Worm (Caenorhabditis elegans): Measurements from ENCODE around the gene F38A1.13.

- TF ChIP-seq scrt-1 (GFP tag; IDR thresholded peaks at IDR 0.05) (no peak), ceh-13 (GFP tag; optimal IDR thresholded peaks at IDR 0.05) (no peak), flt-1 (GFP tag; IDR thresholded peaks at IDR 0.05) (no peak), tbx-37 (GFP tag; conservative IDR thresholded peaks at IDR 0.05) (no peak), ama-1 (optimal IDR thresholded peaks at IDR 0.05) (no peak), aly-1 (tag; optimal IDR thresholded peaks at IDR 0.05) (no peak), tbx-11 (GFP tag; IDR thresholded peaks at IDR 0.05) (no peak), pes-1 (GFP tag; IDR thresholded peaks at IDR 0.05) (no peak), sea-1 (GFP tag; conservative IDR thresholded peaks at IDR 0.05) (no peak), B0310.2 (tag; optimal IDR thresholded peaks at IDR 0.05) (no peak), hnd-1 (tag; optimal IDR thresholded peaks at IDR 0.05) (no peak), F13C5.2 (tag; optimal IDR thresholded peaks at IDR 0.05) (no peak), ceh-36 (tag; optimal IDR thresholded peaks at IDR 0.05) (no peak)
Observed at ce11 chrIV:1234780-1235179, 30.2 kb upstream of the F38A1.13 start.
